Worm (Caenorhabditis elegans) whole organism, young adult: ENCODE results near the gene F19G12.11.

ENCODE experiments used
- B0336.3 ChIP-seq: fragments of 200-800 bp; sonication (Bioruptor generic); IDR thresholded peaks from 2 replicates; pipeline ENCODE4 v1.3.6; 2022; ENCODE audit warnings: missing genetic modification characterization, missing compliant biosample characterization
- C06A6.2 ChIP-seq: fragments of 200-800 bp; sonication (Bioruptor generic); conservative IDR thresholded peaks from 2 replicates; pipeline ENCODE4 v1.3.6; 2022; ENCODE audit warnings: missing genetic modification characterization, missing compliant biosample characterization
- C17E4.6 ChIP-seq: fragments of 200-800 bp; sonication (Bioruptor generic); IDR thresholded peaks from 2 replicates; pipeline ENCODE4 v1.3.6; 2022; ENCODE audit warnings: missing genetic modification reagents, missing genetic modification characterization, missing compliant biosample characterization
- F33H1.4 ChIP-seq: fragments of 200-800 bp; sonication (Bioruptor generic); IDR thresholded peaks from 2 replicates; pipeline ENCODE4 v1.3.6; 2022; ENCODE audit warnings: missing genetic modification reagents, missing genetic modification characterization, missing compliant biosample characterization
- F37B4.10 ChIP-seq: fragments of 200-800 bp; sonication (Bioruptor generic); IDR thresholded peaks from 2 replicates; pipeline ENCODE4 v1.3.6; 2022; ENCODE audit warnings: missing genetic modification characterization, missing compliant biosample characterization
- F39B2.1 ChIP-seq: fragments of 200-800 bp; sonication (Bioruptor generic); IDR thresholded peaks from 2 replicates; pipeline ENCODE4 v1.3.6; 2022; ENCODE audit warnings: missing genetic modification reagents, missing genetic modification characterization, missing compliant biosample characterization
- F55B11.4 ChIP-seq: sonication (generic microtip); optimal IDR thresholded peaks from 2 replicates; lab custom pipeline; 2016; ENCODE audit warnings: missing compliant biosample characterization, missing genetic modification characterization, borderline replicate concordance; ENCODE audit not compliant: insufficient read depth
- F57A8.1 ChIP-seq: fragments of 200-800 bp; sonication (Bioruptor generic); optimal IDR thresholded peaks from 2 replicates; lab custom pipeline; 2018; ENCODE audit warnings: mild to moderate bottlenecking, missing genetic modification characterization, moderate library complexity, missing compliant biosample characterization
- K11D2.4 ChIP-seq: fragments of 200-800 bp; sonication (Bioruptor generic); IDR thresholded peaks from 2 replicates; pipeline ENCODE4 v1.3.6; 2022; ENCODE audit warnings: missing genetic modification reagents, missing genetic modification characterization, missing compliant biosample characterization
- T07F8.4 ChIP-seq: sonication (generic microtip); optimal IDR thresholded peaks from 2 replicates; lab custom pipeline; 2016; ENCODE audit warnings: mild to moderate bottlenecking, missing genetic modification characterization, moderate library complexity, missing compliant biosample characterization
- Y53F4B.3 ChIP-seq: fragments of 200-800 bp; sonication (Bioruptor generic); IDR thresholded peaks from 2 replicates; pipeline ENCODE4 v1.3.6; 2022; ENCODE audit warnings: missing genetic modification reagents, missing genetic modification characterization, missing compliant biosample characterization
- Y53G8AR.9 ChIP-seq: fragments of 200-800 bp; sonication (Bioruptor generic); conservative IDR thresholded peaks from 2 replicates; pipeline ENCODE4 v1.3.6; 2022; ENCODE audit warnings: missing genetic modification reagents, missing genetic modification characterization, missing compliant biosample characterization
- Y67H2A.10 ChIP-seq: fragments of 200-800 bp; sonication (Bioruptor generic); conservative IDR thresholded peaks from 2 replicates; pipeline ENCODE4 v1.3.6; 2022; ENCODE audit warnings: missing genetic modification reagents, missing genetic modification characterization, missing compliant biosample characterization
- Y95B8A.8 ChIP-seq: fragments of 200-800 bp; sonication (Bioruptor generic); IDR thresholded peaks from 2 replicates; pipeline ENCODE4 v1.3.6; 2022; ENCODE audit warnings: missing genetic modification reagents, missing genetic modification characterization, missing compliant biosample characterization
- akir-1 ChIP-seq: fragments of 200-800 bp; sonication (Bioruptor generic); optimal IDR thresholded peaks from 2 replicates; lab custom pipeline; 2018; ENCODE audit warnings: mild to moderate bottlenecking, missing genetic modification characterization, moderate library complexity, missing compliant biosample characterization
- aptf-2 ChIP-seq: fragments of 200-800 bp; sonication (Bioruptor generic); conservative IDR thresholded peaks from 2 replicates; pipeline ENCODE4 v1.3.6; 2022; ENCODE audit warnings: missing genetic modification reagents, missing genetic modification characterization, missing compliant biosample characterization
- athp-1 ChIP-seq: sonication (generic microtip); optimal IDR thresholded peaks from 2 replicates; lab custom pipeline; 2017; ENCODE audit warnings: mild to moderate bottlenecking, missing genetic modification characterization, missing compliant biosample characterization
- ceh-79 ChIP-seq: sonication (generic microtip); optimal IDR thresholded peaks from 2 replicates; lab custom pipeline; 2017; ENCODE audit warnings: mild to moderate bottlenecking, missing genetic modification characterization, missing compliant biosample characterization
- chd-7 ChIP-seq: sonication (generic microtip); optimal IDR thresholded peaks from 2 replicates; lab custom pipeline; 2016; ENCODE audit warnings: mild to moderate bottlenecking, missing genetic modification characterization, moderate library complexity, missing compliant biosample characterization
- dpl-1 ChIP-seq: fragments of 150-350 bp; optimal IDR thresholded peaks from 2 replicates; lab custom pipeline; 2014; ENCODE audit warnings: missing biosample characterization, missing genetic modification reagents, missing genetic modification characterization
- efl-1 ChIP-seq: fragments of 150-350 bp; optimal IDR thresholded peaks from 2 replicates; lab custom pipeline; 2014; ENCODE audit warnings: missing biosample characterization, missing genetic modification reagents, missing genetic modification characterization
- egl-44 ChIP-seq: fragments of 200-800 bp; sonication (Bioruptor generic); IDR thresholded peaks from 2 replicates; pipeline ENCODE4 v1.3.6; 2022; ENCODE audit warnings: missing genetic modification reagents, missing genetic modification characterization, missing compliant biosample characterization
- ets-4 ChIP-seq: fragments of 200-800 bp; sonication (Bioruptor generic); optimal IDR thresholded peaks from 2 replicates; lab custom pipeline; 2018; ENCODE audit warnings: mild to moderate bottlenecking, missing genetic modification characterization, missing compliant biosample characterization
- fkh-3 ChIP-seq: sonication (generic microtip); optimal IDR thresholded peaks from 2 replicates; lab custom pipeline; 2016; ENCODE audit warnings: mild to moderate bottlenecking, missing genetic modification characterization, missing compliant biosample characterization
- hmg-1.2 ChIP-seq: fragments of 200-800 bp; sonication (Bioruptor generic); IDR thresholded peaks from 2 replicates; pipeline ENCODE4 v1.3.6; 2022; ENCODE audit warnings: missing genetic modification reagents, missing genetic modification characterization, missing compliant biosample characterization
- hmg-20 ChIP-seq: fragments of 200-800 bp; sonication (Bioruptor generic); IDR thresholded peaks from 2 replicates; pipeline ENCODE4 v1.3.6; 2022; ENCODE audit warnings: missing genetic modification reagents, missing genetic modification characterization, missing compliant biosample characterization
- hsf-1 ChIP-seq: fragments of 200-800 bp; sonication (Bioruptor generic); IDR thresholded peaks from 2 replicates; pipeline ENCODE4 v1.3.6; 2022; ENCODE audit warnings: missing genetic modification reagents, missing genetic modification characterization, missing compliant biosample characterization
- lag-1 ChIP-seq: fragments of 200-800 bp; sonication (Bioruptor generic); IDR thresholded peaks from 2 replicates; pipeline ENCODE4 v1.3.6; 2022; ENCODE audit warnings: missing genetic modification reagents, missing genetic modification characterization, missing compliant biosample characterization
- let-526 ChIP-seq: fragments of 200-800 bp; sonication (Bioruptor generic); IDR thresholded peaks from 2 replicates; pipeline ENCODE4 v1.3.6; 2022; ENCODE audit warnings: missing genetic modification reagents, missing genetic modification characterization, missing compliant biosample characterization
- lin-26 ChIP-seq: fragments of 200-800 bp; sonication (Bioruptor generic); IDR thresholded peaks from 2 replicates; pipeline ENCODE4 v1.3.6; 2022; ENCODE audit warnings: missing genetic modification reagents, missing genetic modification characterization, missing compliant biosample characterization
- lsl-1 ChIP-seq: fragments of 200-800 bp; sonication (Bioruptor generic); optimal IDR thresholded peaks from 2 replicates; lab custom pipeline; 2018; ENCODE audit warnings: mild to moderate bottlenecking, missing genetic modification characterization, moderate library complexity, missing compliant biosample characterization
- madf-8 ChIP-seq: fragments of 200-800 bp; sonication (Bioruptor generic); conservative IDR thresholded peaks from 2 replicates; pipeline ENCODE4 v1.3.6; 2022; ENCODE audit warnings: missing genetic modification reagents, missing genetic modification characterization, missing compliant biosample characterization
- mes-4 ChIP-seq: sonication (generic microtip); optimal IDR thresholded peaks from 2 replicates; lab custom pipeline; 2016; ENCODE audit warnings: missing genotype, missing genetic modification characterization, missing compliant biosample characterization
- nfya-1 ChIP-seq: sonication (generic microtip); optimal IDR thresholded peaks from 2 replicates; lab custom pipeline; 2017; ENCODE audit warnings: antibody characterized with exemption, missing compliant biosample characterization, missing genetic modification characterization, borderline replicate concordance; ENCODE audit not compliant: insufficient read depth
- nhr-120 ChIP-seq: fragments of 200-800 bp; sonication (Bioruptor generic); IDR thresholded peaks from 2 replicates; pipeline ENCODE4 v1.3.6; 2022; ENCODE audit warnings: missing genetic modification characterization, missing compliant biosample characterization
- nhr-179 ChIP-seq: sonication (generic microtip); optimal IDR thresholded peaks from 2 replicates; lab custom pipeline; 2016; ENCODE audit warnings: mild to moderate bottlenecking, missing genetic modification characterization, missing compliant biosample characterization
- nhr-27 ChIP-seq: fragments of 200-800 bp; sonication (Bioruptor generic); optimal IDR thresholded peaks from 2 replicates; lab custom pipeline; 2018; ENCODE audit warnings: mild to moderate bottlenecking, missing genetic modification characterization, moderate library complexity, missing compliant biosample characterization
- nhr-90 ChIP-seq: sonication (generic microtip); optimal IDR thresholded peaks from 2 replicates; lab custom pipeline; 2016; ENCODE audit warnings: missing genotype, mild to moderate bottlenecking, missing genetic modification characterization, missing compliant biosample characterization
- pbrm-1 ChIP-seq: fragments of 200-800 bp; sonication (Bioruptor generic); IDR thresholded peaks from 2 replicates; pipeline ENCODE4 v1.3.6; 2022; ENCODE audit warnings: missing genetic modification reagents, missing genetic modification characterization, missing compliant biosample characterization
- repo-1 ChIP-seq: sonication (generic microtip); optimal IDR thresholded peaks from 2 replicates; lab custom pipeline; 2017; ENCODE audit warnings: mild to moderate bottlenecking, missing genetic modification characterization, missing compliant biosample characterization
- snpc-1.1 ChIP-seq: sonication (generic microtip); optimal IDR thresholded peaks from 2 replicates; lab custom pipeline; 2017; ENCODE audit warnings: missing genetic modification characterization, mild to moderate bottlenecking, missing compliant biosample characterization, antibody characterized with exemption, moderate library complexity, missing genotype, missing genetic modification reagents; ENCODE audit not compliant: insufficient read depth
- tbp1 ChIP-seq: fragments of 200-800 bp; sonication (Bioruptor generic); optimal IDR thresholded peaks from 2 replicates; lab custom pipeline; 2018; ENCODE audit warnings: mild to moderate bottlenecking, missing genetic modification characterization, missing compliant biosample characterization
- unc-130 ChIP-seq: sonication (generic microtip); optimal IDR thresholded peaks from 2 replicates; lab custom pipeline; 2016; ENCODE audit warnings: missing genetic modification reagents, missing genetic modification characterization, missing compliant biosample characterization
- unc-62 ChIP-seq: fragments of 150-350 bp; optimal IDR thresholded peaks from 2 replicates; lab custom pipeline; 2014; ENCODE audit warnings: missing biosample characterization, missing genetic modification reagents, missing genetic modification characterization
- xnd-1 ChIP-seq: sonication (generic microtip); optimal IDR thresholded peaks from 2 replicates; lab custom pipeline; 2016; ENCODE audit warnings: missing genotype, missing genetic modification reagents, missing genetic modification characterization, missing compliant biosample characterization
- zim-3 ChIP-seq: sonication (generic microtip); optimal IDR thresholded peaks from 2 replicates; lab custom pipeline; 2017; ENCODE audit warnings: mild to moderate bottlenecking, missing genetic modification characterization, moderate library complexity, missing compliant biosample characterization
- ztf-22 ChIP-seq: fragments of 200-800 bp; sonication (Bioruptor generic); optimal IDR thresholded peaks from 2 replicates; lab custom pipeline; 2018; ENCODE audit warnings: mild to moderate bottlenecking, missing genetic modification characterization, moderate library complexity, missing compliant biosample characterization
- ztf-26 ChIP-seq: sonication (generic microtip); optimal IDR thresholded peaks from 2 replicates; lab custom pipeline; 2017; ENCODE audit warnings: missing genetic modification characterization, missing compliant biosample characterization
- ztf-28 ChIP-seq: fragments of 200-800 bp; sonication (Bioruptor generic); IDR thresholded peaks from 2 replicates; pipeline ENCODE4 v1.3.6; 2022; ENCODE audit warnings: missing genetic modification reagents, missing genetic modification characterization, missing compliant biosample characterization

F19G12.11 gene

DNA sequence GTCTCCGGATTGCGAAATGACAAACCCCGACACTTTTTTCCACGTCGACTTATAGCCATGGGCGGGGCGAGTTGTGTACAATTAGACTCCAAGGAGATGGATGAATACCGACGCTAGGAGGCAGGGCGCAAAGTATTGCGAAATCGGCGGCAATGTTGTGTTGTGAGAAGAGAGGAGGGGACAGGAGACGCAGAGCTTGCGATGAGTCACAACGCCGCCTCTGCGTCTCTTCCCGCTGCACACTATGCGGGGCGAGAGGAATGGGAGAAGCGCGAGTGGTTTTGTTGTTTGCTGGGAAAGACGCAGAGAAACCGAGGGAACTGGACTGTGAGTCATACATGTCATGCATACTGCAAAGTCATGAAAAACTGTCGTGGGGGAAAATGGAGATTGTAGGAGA lies 28.1 kb upstream of the F19G12.11 start (continued):
- no peak for TF ChIP-seq nhr-179 (tag; lab: Kevin White, UChicago)
- TF ChIP-seq Y67H2A.10, result no peak
- TF ChIP-seq unc-62 (GFP tag; lab: Kevin White, UChicago), result peak; percentile 78
- peak; percentile 91 for TF ChIP-seq ets-4 (GFP tag; lab: Kevin White, UChicago)
- TF ChIP-seq Y95B8A.8 (GFP tag; lab: Robert Waterston, UW), result peak; percentile 81; the same call in 1 of the 2 replicates
- TF ChIP-seq lsl-1, result no peak
- peak; percentile 83 for TF ChIP-seq nhr-90 (tag; lab: Kevin White, UChicago)
- TF ChIP-seq nhr-120, result no peak
- TF ChIP-seq K11D2.4 (GFP tag; lab: Robert Waterston, UW), result peak; percentile 87
- peak; percentile 21 for TF ChIP-seq athp-1 (tag; lab: Kevin White, UChicago)
- no peak for TF ChIP-seq akir-1 (GFP tag; lab: Kevin White, UChicago)
- TF ChIP-seq madf-8 (GFP tag; lab: Robert Waterston, UW), result no peak
- peak; percentile 60 for TF ChIP-seq tbp1 (GFP tag; lab: Kevin White, UChicago)
- TF ChIP-seq pbrm-1 (GFP tag; lab: Robert Waterston, UW), result peak; percentile 86
- no peak for TF ChIP-seq zim-3
- TF ChIP-seq nhr-27 (tag; lab: Kevin White, UChicago), result peak; percentile 30
- peak; percentile 72 for TF ChIP-seq ztf-22 (GFP tag; lab: Kevin White, UChicago)
- no peak for TF ChIP-seq Y53F4B.3
- peak; percentile 94 for TF ChIP-seq B0336.3 (GFP tag; lab: Robert Waterston, UW)
- TF ChIP-seq snpc-1.1, result no peak
- TF ChIP-seq T07F8.4, result no peak
- peak; percentile 81 for TF ChIP-seq let-526 (GFP tag; lab: Robert Waterston, UW)
- TF ChIP-seq F37B4.10 (GFP tag; lab: Robert Waterston, UW), result 0 out of 2 replicates have a peak, but pooled peaks have one; percentile 48
- peak; percentile 92 for TF ChIP-seq hmg-1.2
- TF ChIP-seq lin-26 (GFP tag; lab: Robert Waterston, UW), result 0 out of 2 replicates have a peak, but pooled peaks have one; percentile 74
- peak; percentile 86 for TF ChIP-seq chd-7 (tag; lab: Kevin White, UChicago)
- TF ChIP-seq F39B2.1 (GFP tag; lab: Robert Waterston, UW), result no peak
- no peak for TF ChIP-seq nfya-1 (tag; lab: Kevin White, UChicago)
- peak; percentile 86 for TF ChIP-seq egl-44
- 0 out of 2 replicates have a peak, but pooled peaks have one; percentile 39 for TF ChIP-seq hsf-1 (GFP tag; lab: Robert Waterston, UW)
- no peak for TF ChIP-seq aptf-2 (GFP tag; lab: Robert Waterston, UW)
- no peak for TF ChIP-seq mes-4 (tag; lab: Kevin White, UChicago)
- TF ChIP-seq fkh-3, result no peak
- TF ChIP-seq ztf-28 (GFP tag; lab: Robert Waterston, UW), result no peak
- TF ChIP-seq repo-1 (tag; lab: Kevin White, UChicago), result peak; percentile 49
- peak; percentile 81 for TF ChIP-seq Y53G8AR.9 (GFP tag; lab: Robert Waterston, UW)
- 0 out of 2 replicates have a peak, but pooled peaks have one; percentile 12 for TF ChIP-seq F33H1.4 (GFP tag; lab: Robert Waterston, UW)
- TF ChIP-seq dpl-1 (GFP tag; lab: Kevin White, UChicago), result no peak
- no peak for TF ChIP-seq xnd-1 (tag; lab: Kevin White, UChicago)
- no peak for TF ChIP-seq lag-1 (GFP tag; lab: Robert Waterston, UW)
- TF ChIP-seq ceh-79 (tag; lab: Kevin White, UChicago), result no peak
- peak; percentile 81 for TF ChIP-seq C06A6.2
- no peak for TF ChIP-seq F57A8.1 (GFP tag; lab: Kevin White, UChicago)
- no peak for TF ChIP-seq C17E4.6
- TF ChIP-seq F55B11.4, result no peak
- TF ChIP-seq efl-1 (GFP tag; lab: Kevin White, UChicago), result no peak
- no peak for TF ChIP-seq unc-130 (GFP tag; lab: Kevin White, UChicago)
- no peak for TF ChIP-seq hmg-20 (GFP tag; lab: Robert Waterston, UW)
- TF ChIP-seq ztf-26 (tag; lab: Kevin White, UChicago), result peak; percentile 92
